Fruit fly (Drosophila melanogaster): ENCODE results near the gene Srp72.

Gene Srp72

dm6 chr3R:20550632-20551486 lies 37.7 kb upstream of the Srp72 start (continued):
- TF ChIP-seq HHEX (GFP tag; optimal IDR thresholded peaks at IDR 0.05) (peak; percentile 90), CG34224 (GFP tag; IDR thresholded peaks at IDR 0.05; ENCODE audit: partially characterized antibody) (peak; percentile 90), Hr51 (GFP tag; optimal IDR thresholded peaks at IDR 0.05) (peak; percentile 28 to 44), CG7963 (GFP tag; IDR thresholded peaks at IDR 0.05; ENCODE audit: partially characterized antibody) (peak; percentile 96), Six4 (GFP tag; optimal IDR thresholded peaks at IDR 0.05) (peak; percentile 65), hkb (optimal IDR thresholded peaks at IDR 0.05) (no peak), hkb (GFP tag; IDR thresholded peaks at IDR 0.05) (peak; percentile 83), chif (GFP tag; optimal IDR thresholded peaks at IDR 0.05) (peak; percentile 39 to 58), CG17568 (GFP tag; optimal IDR thresholded peaks at IDR 0.05) (peak; percentile 95), Atf6 (GFP tag; IDR thresholded peaks at IDR 0.05) (peak; percentile 72; the same call in 1 of the 2 replicates), CHES-1-like (GFP tag; optimal IDR thresholded peaks at IDR 0.05) (peak; percentile 57), CG30403 (GFP tag; optimal IDR thresholded peaks at IDR 0.05) (no peak), CG30020 (tag; optimal IDR thresholded peaks at IDR 0.05) (no peak), dati (GFP tag; IDR thresholded peaks at IDR 0.05) (0 out of 2 replicates have a peak, but pooled peaks have one; percentile 24), pan (optimal IDR thresholded peaks at IDR 0.05) (no peak), pan (GFP tag; optimal IDR thresholded peaks at IDR 0.05 in 1 of 2, IDR thresholded peaks at IDR 0.05 in 1 of 2) (peak in 1 of 2 experiments; percentile 28)

- TF ChIP-seq Vsx1 (GFP tag; optimal IDR thresholded peaks at IDR 0.05) (peak; percentile 38), CG1603 (tag; optimal IDR thresholded peaks at IDR 0.05) (peak; percentile 14), Bdp1 (GFP tag; optimal IDR thresholded peaks at IDR 0.05) (no peak), da (GFP tag; optimal IDR thresholded peaks at IDR 0.05) (no peak), Fer1 (GFP tag; optimal IDR thresholded peaks at IDR 0.05) (peak; percentile 7), CG2712 (tag; optimal IDR thresholded peaks at IDR 0.05) (no peak), run (tag; optimal IDR thresholded peaks at IDR 0.05) (no peak), CG6765 (GFP tag; optimal IDR thresholded peaks at IDR 0.05) (no peak), Dp (GFP tag; optimal IDR thresholded peaks at IDR 0.05) (no peak), Dbx (GFP tag; IDR thresholded peaks at IDR 0.05) (no peak), CG17802 (tag; optimal IDR thresholded peaks at IDR 0.05) (no peak), odd (GFP tag; optimal IDR thresholded peaks at IDR 0.05) (no peak), Optix (GFP tag; IDR thresholded peaks at IDR 0.05) (no peak), CG4328 (GFP tag; optimal IDR thresholded peaks at IDR 0.05) (peak; percentile 8), CG17385 (GFP tag; optimal IDR thresholded peaks at IDR 0.05) (peak; percentile 24), ssp (GFP tag; IDR thresholded peaks at IDR 0.05) (no peak), seq (GFP tag; IDR thresholded peaks at IDR 0.05) (peak; percentile 40; the same call in 1 of the 2 replicates), ato (GFP tag; IDR thresholded peaks at IDR 0.05; ENCODE audit: partially characterized antibody) (no peak), CG10543 (GFP tag; optimal IDR thresholded peaks at IDR 0.05) (no peak), CG7928 (GFP tag; optimal IDR thresholded peaks at IDR 0.05) (peak; percentile 80), CG18599 (GFP tag; optimal IDR thresholded peaks at IDR 0.05) (peak; percentile 10), CG15514 (GFP tag; optimal IDR thresholded peaks at IDR 0.05) (peak; percentile 21), Ets65A (GFP tag) (peak; percentile 69), mirr (GFP tag; optimal IDR thresholded peaks at IDR 0.05) (peak; percentile 42), NK7.1 (GFP tag; optimal IDR thresholded peaks at IDR 0.05) (no peak), klu (GFP tag; IDR thresholded peaks at IDR 0.05) (no peak), pita (GFP tag; optimal IDR thresholded peaks at IDR 0.05) (peak; percentile 35), nerfin-1 (tag; optimal IDR thresholded peaks at IDR 0.05) (peak; percentile 18), CG3281 (GFP tag; optimal IDR thresholded peaks at IDR 0.05) (peak; percentile 0), tll (GFP tag; optimal IDR thresholded peaks at IDR 0.05) (peak in 1 of 2 experiments; percentile 74), CG13775 (GFP tag; optimal IDR thresholded peaks at IDR 0.05) (no peak)
Measured at dm6 chr3R:20551487-20552079, 36.9 kb upstream of the Srp72 start.
